Fruit fly (Drosophila melanogaster) whole organism, embryonic: ENCODE data around the gene Trim9.

Experiments used
- Atf-2 ChIP-seq: fragments of 200-800 bp; sonication (Bioruptor generic); optimal IDR thresholded peaks from 2 replicates; lab custom pipeline; 2016; ENCODE audit warnings: missing biosample characterization, missing genetic modification characterization
- Atf3 ChIP-seq: fragments of 200-800 bp; sonication (Bioruptor generic); optimal IDR thresholded peaks from 3 replicates; lab custom pipeline; 2016; ENCODE audit warnings: missing biosample characterization, missing genetic modification characterization
- Awh ChIP-seq: fragments of 200-800 bp; sonication (Bioruptor generic); IDR thresholded peaks from 2 replicates; pipeline ENCODE4, ENCODE4 v1.3.6; 2022; ENCODE audit warnings: missing biosample characterization, missing genetic modification characterization
- BEAF-32 ChIP-seq: fragments of 200-800 bp; sonication (Bioruptor generic); optimal IDR thresholded peaks from 3 replicates; lab custom pipeline; 2017; ENCODE audit warnings: missing biosample characterization, missing genetic modification characterization, mild to moderate bottlenecking, moderate library complexity, missing genetic modification reagents
- CG12071 ChIP-seq: fragments of 200-800 bp; sonication (Bioruptor generic); optimal IDR thresholded peaks from 3 replicates; lab custom pipeline; 2018; ENCODE audit warnings: missing biosample characterization, mild to moderate bottlenecking, missing genetic modification characterization
- CG15073 ChIP-seq: fragments of 200-800 bp; sonication (Bioruptor generic); optimal IDR thresholded peaks from 2 replicates; lab custom pipeline; 2016; ENCODE audit warnings: missing biosample characterization, missing genetic modification characterization
- CG15269 ChIP-seq: fragments of 200-800 bp; sonication (Bioruptor generic); optimal IDR thresholded peaks from 2 replicates; lab custom pipeline; 2018; ENCODE audit warnings: missing biosample characterization, mild to moderate bottlenecking, missing genetic modification characterization, moderate library complexity
- CG17361 ChIP-seq: fragments of 200-800 bp; sonication (Bioruptor generic); IDR thresholded peaks from 3 replicates; pipeline ENCODE4 v1.3.6; 2022; ENCODE audit warnings: missing biosample characterization, missing genetic modification characterization
- CG17385 ChIP-seq: fragments of 200-800 bp; sonication (Bioruptor generic); optimal IDR thresholded peaks from 3 replicates; lab custom pipeline; 2018; ENCODE audit warnings: missing biosample characterization, mild to moderate bottlenecking, missing genetic modification characterization
- CG18262 ChIP-seq: fragments of 200-800 bp; optimal IDR thresholded peaks from 3 replicates; lab custom pipeline; 2019; ENCODE audit warnings: missing biosample characterization, mild to moderate bottlenecking, missing genetic modification characterization, moderate library complexity
- CG2712 ChIP-seq: fragments of 200-800 bp; optimal IDR thresholded peaks from 3 replicates; lab custom pipeline; 2019; ENCODE audit warnings: missing biosample characterization, mild to moderate bottlenecking, missing genetic modification characterization, moderate library complexity
- CG31224 ChIP-seq: fragments of 200-800 bp; sonication (Bioruptor generic); IDR thresholded peaks from 2 replicates; pipeline ENCODE4 v1.3.6; 2022; ENCODE audit warnings: missing biosample characterization, missing genetic modification characterization
- CG3995 ChIP-seq: fragments of 200-800 bp; sonication (Bioruptor generic); optimal IDR thresholded peaks from 3 replicates; lab custom pipeline; 2016; ENCODE audit warnings: missing biosample characterization, missing genetic modification characterization
- CG4730 ChIP-seq: fragments of 200-800 bp; sonication (Bioruptor generic); IDR thresholded peaks from 2 replicates; pipeline ENCODE4 v1.3.6; 2022; ENCODE audit warnings: missing biosample characterization, missing genetic modification characterization
- CG5180 ChIP-seq: fragments of 200-800 bp; sonication (Bioruptor generic); optimal IDR thresholded peaks from 3 replicates; lab custom pipeline; 2017; ENCODE audit warnings: missing biosample characterization, missing genetic modification characterization, mild to moderate bottlenecking, moderate library complexity, missing genetic modification reagents
- CG7271 ChIP-seq: fragments of 200-800 bp; sonication (Bioruptor generic); optimal IDR thresholded peaks from 2 replicates; lab custom pipeline; 2018; ENCODE audit warnings: missing biosample characterization, mild to moderate bottlenecking, missing genetic modification characterization, moderate library complexity
- CG7745 ChIP-seq: fragments of 200-800 bp; sonication (Bioruptor generic); optimal IDR thresholded peaks from 2 replicates; lab custom pipeline; 2018; ENCODE audit warnings: missing biosample characterization, mild to moderate bottlenecking, missing genetic modification characterization, moderate library complexity
- CG7987 ChIP-seq: fragments of 200-800 bp; sonication (Bioruptor generic); optimal IDR thresholded peaks from 2 replicates; lab custom pipeline; 2018; ENCODE audit warnings: missing biosample characterization, mild to moderate bottlenecking, missing genetic modification characterization, moderate library complexity
- CG8290 ChIP-seq, 3 experiments: fragments of 200-800 bp; sonication (Bioruptor generic); optimal IDR thresholded peaks; 2 replicates each; lab custom pipeline; 2016 to 2019; ENCODE audit warnings: missing biosample characterization in 3 of 3, missing genetic modification characterization in 3 of 3, mild to moderate bottlenecking in 2 of 3, moderate library complexity in 1 of 3
- CG8478 ChIP-seq: fragments of >200 bp; optimal IDR thresholded peaks from 2 replicates; lab custom pipeline; 2018
- Deaf1 ChIP-seq: fragments of 200-800 bp; optimal IDR thresholded peaks from 3 replicates; lab custom pipeline; 2019; ENCODE audit warnings: missing biosample characterization, mild to moderate bottlenecking, missing genetic modification characterization, moderate library complexity
- Dek ChIP-seq: fragments of 200-800 bp; sonication (Bioruptor generic); optimal IDR thresholded peaks from 3 replicates; lab custom pipeline; 2019; ENCODE audit warnings: missing biosample characterization, mild to moderate bottlenecking, missing genetic modification characterization, moderate library complexity
- Ets97D ChIP-seq: fragments of 200-800 bp; sonication (Bioruptor generic); optimal IDR thresholded peaks from 3 replicates; lab custom pipeline; 2016; ENCODE audit warnings: missing biosample characterization, missing genetic modification characterization
- Fer3 ChIP-seq: fragments of 200-800 bp; sonication (Bioruptor generic); optimal IDR thresholded peaks from 2 replicates; lab custom pipeline; 2018; ENCODE audit warnings: missing biosample characterization, mild to moderate bottlenecking, missing genetic modification characterization, moderate library complexity
- Optix ChIP-seq: fragments of 200-800 bp; sonication (Bioruptor generic); IDR thresholded peaks from 3 replicates; pipeline ENCODE4 v1.3.6; 2022; ENCODE audit warnings: missing biosample characterization, missing genetic modification characterization
- Six4 ChIP-seq: fragments of 200-800 bp; sonication (Bioruptor generic); optimal IDR thresholded peaks from 2 replicates; lab custom pipeline; 2016; ENCODE audit warnings: missing biosample characterization, missing genetic modification characterization
- Ssrp ChIP-seq: fragments of 200-800 bp; sonication (Bioruptor generic); optimal IDR thresholded peaks from 2 replicates; lab custom pipeline; 2018; ENCODE audit warnings: missing biosample characterization, mild to moderate bottlenecking, missing genetic modification characterization, moderate library complexity
- ac ChIP-seq: fragments of 200-800 bp; sonication (Bioruptor generic); optimal IDR thresholded peaks from 3 replicates; lab custom pipeline; 2017; ENCODE audit warnings: missing biosample characterization, mild to moderate bottlenecking, missing genetic modification characterization
- az2 ChIP-seq: fragments of 200-800 bp; sonication (Bioruptor generic); optimal IDR thresholded peaks from 3 replicates; lab custom pipeline; 2016; ENCODE audit warnings: missing biosample characterization, missing genetic modification characterization
- bowl ChIP-seq: fragments of 200-800 bp; sonication (Bioruptor generic); IDR thresholded peaks from 2 replicates; pipeline ENCODE4 v1.3.6; 2022; ENCODE audit warnings: missing biosample characterization, missing genetic modification characterization
- cad ChIP-seq: fragments of >200 bp; optimal IDR thresholded peaks from 2 replicates; lab custom pipeline; 2017; ENCODE audit warnings: missing biosample characterization, missing genetic modification characterization
- chm ChIP-seq: fragments of 200-800 bp; sonication (Bioruptor generic); IDR thresholded peaks from 2 replicates; pipeline ENCODE4 v1.3.6; 2022; ENCODE audit warnings: missing biosample characterization, missing genetic modification characterization
- esg ChIP-seq: fragments of 200-800 bp; sonication (Bioruptor generic); conservative IDR thresholded peaks from 2 replicates; pipeline ENCODE4 v1.3.6; 2022; ENCODE audit warnings: missing biosample characterization, missing genetic modification characterization
- gcm ChIP-seq: fragments of 200-800 bp; sonication (Bioruptor generic); optimal IDR thresholded peaks from 2 replicates; lab custom pipeline; 2019; ENCODE audit warnings: missing biosample characterization, mild to moderate bottlenecking, missing genetic modification characterization, moderate library complexity
- h ChIP-seq: fragments of >200 bp; optimal IDR thresholded peaks from 2 replicates; lab custom pipeline; 2017
- hb ChIP-seq: fragments of 200-800 bp; sonication (Bioruptor generic); IDR thresholded peaks from 3 replicates; pipeline ENCODE4 v1.3.6; 2022; ENCODE audit warnings: missing biosample characterization, missing genetic modification characterization; ENCODE audit not compliant: partially characterized antibody
- ind ChIP-seq: fragments of 200-800 bp; sonication (Bioruptor generic); optimal IDR thresholded peaks from 3 replicates; lab custom pipeline; 2016; ENCODE audit warnings: missing biosample characterization, missing genetic modification characterization
- lab ChIP-seq: fragments of 200-800 bp; sonication (Bioruptor generic); optimal IDR thresholded peaks from 3 replicates; lab custom pipeline; 2017; ENCODE audit warnings: missing biosample characterization, missing genetic modification characterization, mild to moderate bottlenecking, moderate library complexity, missing genetic modification reagents
- nerfin-1 ChIP-seq: fragments of 200-800 bp; sonication (Bioruptor generic); optimal IDR thresholded peaks from 3 replicates; lab custom pipeline; 2019; ENCODE audit warnings: missing biosample characterization, mild to moderate bottlenecking, missing genetic modification characterization, moderate library complexity
- nmo ChIP-seq: fragments of 200-800 bp; sonication (Bioruptor generic); optimal IDR thresholded peaks from 2 replicates; lab custom pipeline; 2018; ENCODE audit warnings: missing biosample characterization, mild to moderate bottlenecking, missing genetic modification characterization, moderate library complexity
- oc ChIP-seq: fragments of 200-800 bp; sonication (Bioruptor generic); optimal IDR thresholded peaks from 2 replicates; lab custom pipeline; 2018; ENCODE audit warnings: missing biosample characterization, mild to moderate bottlenecking, missing genetic modification characterization, moderate library complexity
- otp ChIP-seq: fragments of 200-800 bp; sonication (Bioruptor generic); IDR thresholded peaks from 3 replicates; pipeline ENCODE4, ENCODE4 v1.3.6; 2022; ENCODE audit warnings: missing biosample characterization, missing genetic modification characterization
- ranshi ChIP-seq: fragments of 200-800 bp; sonication (Bioruptor generic); IDR thresholded peaks from 2 replicates; pipeline ENCODE4 v1.3.6; 2022; ENCODE audit warnings: missing biosample characterization, missing genetic modification characterization
- sc ChIP-seq, 3 experiments: fragments of >200 bp in 2 of 3; fragments of 200-800 bp in 1 of 3; sonication (Bioruptor generic) in 1 of 3; optimal IDR thresholded peaks; 2 replicates in 2 of 3; 3 replicates in 1 of 3; lab custom pipeline; 2017; ENCODE audit warnings: mild to moderate bottlenecking in 1 of 3, missing biosample characterization in 1 of 3, missing genetic modification characterization in 1 of 3, missing genetic modification reagents in 1 of 3
- scrt ChIP-seq: fragments of 200-800 bp; sonication (Bioruptor generic); optimal IDR thresholded peaks from 2 replicates; lab custom pipeline; 2018; ENCODE audit warnings: missing biosample characterization, mild to moderate bottlenecking, missing genetic modification characterization, moderate library complexity
- sens ChIP-seq: fragments of 200-800 bp; sonication (Bioruptor generic); peaks from one replicate; lab custom pipeline; 2016; ENCODE audit warnings: missing biosample characterization, missing genetic modification characterization
- shn ChIP-seq: fragments of 200-800 bp; sonication (Bioruptor generic); optimal IDR thresholded peaks from 3 replicates; lab custom pipeline; 2016; ENCODE audit warnings: missing biosample characterization, missing genetic modification characterization
- sima ChIP-seq: fragments of 200-800 bp; sonication (Bioruptor generic); optimal IDR thresholded peaks from 2 replicates; lab custom pipeline; 2016; ENCODE audit warnings: missing biosample characterization, missing genetic modification characterization
- unpg ChIP-seq: fragments of 200-800 bp; sonication (Bioruptor generic); optimal IDR thresholded peaks from 3 replicates; lab custom pipeline; 2018; ENCODE audit warnings: missing biosample characterization, mild to moderate bottlenecking, missing genetic modification characterization, moderate library complexity
- vvl ChIP-seq: fragments of 200-800 bp; sonication (Bioruptor generic); IDR thresholded peaks from 2 replicates; pipeline ENCODE4 v1.3.6; 2022; ENCODE audit warnings: missing biosample characterization, missing genetic modification characterization
- wor ChIP-seq: fragments of 200-800 bp; sonication (Bioruptor generic); IDR thresholded peaks from 2 replicates; pipeline ENCODE4 v1.3.6; 2022; ENCODE audit warnings: missing biosample characterization, missing genetic modification characterization

Trim9 gene

dm6 chr2L:10665603-10666002 lies 120.9 kb downstream of the Trim9 start (continued):
- peak; percentile 12 for TF ChIP-seq CG7271 (tag; lab: Kevin White, UChicago)
- peak; percentile 73 for TF ChIP-seq Optix (GFP tag; lab: Robert Waterston, UW)
- TF ChIP-seq hb (GFP tag; lab: Robert Waterston, UW), result no peak
- no peak for TF ChIP-seq sc (optimal IDR thresholded peaks at IDR 0.05; lab: Kevin White, UChicago)
- TF ChIP-seq sc (GFP tag; optimal IDR thresholded peaks at IDR 0.05; lab: Kevin White, UChicago), result no peak
- peak; percentile 4 for TF ChIP-seq sima (GFP tag; lab: Kevin White, UChicago)
- TF ChIP-seq Atf-2 (GFP tag; lab: Kevin White, UChicago), result peak; percentile 74
- TF ChIP-seq CG15073, result no peak
- peak; percentile 73 for TF ChIP-seq Dek (tag; lab: Kevin White, UChicago)
- TF ChIP-seq Awh, result peak; percentile 92
- peak; percentile 60; the same call in 1 of the 2 replicates for TF ChIP-seq chm
- peak; percentile 89 for TF ChIP-seq CG4730 (GFP tag; lab: Robert Waterston, UW)
- TF ChIP-seq h (lab: Kevin White, UChicago), result no peak
- no peak for TF ChIP-seq BEAF-32 (GFP tag; lab: Kevin White, UChicago)
- TF ChIP-seq CG17361 (GFP tag; lab: Robert Waterston, UW), result peak; percentile 74
- TF ChIP-seq wor (GFP tag; lab: Robert Waterston, UW), result peak; percentile 25; the same call in 1 of the 2 replicates
- TF ChIP-seq oc (tag; lab: Kevin White, UChicago), result peak; percentile 57
- peak; percentile 79 for TF ChIP-seq CG2712 (tag; lab: Kevin White, UChicago)
- peak; percentile 66 for TF ChIP-seq CG18262
- no peak for TF ChIP-seq ac (GFP tag; lab: Kevin White, UChicago)
- TF ChIP-seq nerfin-1 (tag; lab: Kevin White, UChicago), result no peak
- peak; percentile 77 for TF ChIP-seq Fer3 (tag; lab: Kevin White, UChicago)
- peak; percentile 50 for TF ChIP-seq shn (GFP tag; lab: Kevin White, UChicago)
- peak; percentile 80 for TF ChIP-seq lab
- peak; percentile 24 for TF ChIP-seq CG8290 (GFP tag; optimal IDR thresholded peaks at IDR 0.05; lab: Kevin White, UChicago)
- TF ChIP-seq CG8290 (tag; optimal IDR thresholded peaks at IDR 0.05; lab: Kevin White, UChicago), result peak in 1 of 2 experiments; percentile 85
- peak; percentile 57 for TF ChIP-seq CG7987 (GFP tag; lab: Kevin White, UChicago)
- peak; percentile 67 for TF ChIP-seq nmo
- TF ChIP-seq Ssrp (tag; lab: Kevin White, UChicago), result peak; percentile 61
- peak; percentile 51 for TF ChIP-seq scrt (GFP tag; lab: Kevin White, UChicago)
- no peak for TF ChIP-seq CG7745 (tag; lab: Kevin White, UChicago)
- TF ChIP-seq Six4 (GFP tag; lab: Kevin White, UChicago), result peak; percentile 53
- peak; percentile 83 for TF ChIP-seq bowl (GFP tag; lab: Robert Waterston, UW)
- TF ChIP-seq CG15269 (tag; lab: Kevin White, UChicago), result peak; percentile 88
- TF ChIP-seq esg (GFP tag; lab: Robert Waterston, UW), result peak; percentile 86
- TF ChIP-seq CG3995 (GFP tag; lab: Kevin White, UChicago), result no peak
- TF ChIP-seq CG17385, result peak; percentile 76
- no peak for TF ChIP-seq cad (GFP tag; lab: Kevin White, UChicago)
- peak; percentile 88 for TF ChIP-seq ranshi (GFP tag; lab: Robert Waterston, UW)
- TF ChIP-seq unpg (GFP tag; lab: Kevin White, UChicago), result peak; percentile 87
- TF ChIP-seq CG31224 (GFP tag; lab: Robert Waterston, UW), result peak; percentile 62
- TF ChIP-seq otp, result peak; percentile 83
- TF ChIP-seq az2 (GFP tag; lab: Kevin White, UChicago), result peak; percentile 76
- TF ChIP-seq ind, result peak; percentile 88
- peak; percentile 67 for TF ChIP-seq Atf3 (GFP tag; lab: Kevin White, UChicago)
- TF ChIP-seq CG5180, result peak; percentile 59
- peak; percentile 92 for TF ChIP-seq vvl (GFP tag; lab: Robert Waterston, UW)
- TF ChIP-seq CG8478, result no peak
- TF ChIP-seq gcm (GFP tag; lab: Kevin White, UChicago), result peak; percentile 48
- TF ChIP-seq Ets97D, result no peak
- peak; percentile 94 for TF ChIP-seq sens (GFP tag; lab: Kevin White, UChicago)
- TF ChIP-seq Deaf1 (tag; lab: Kevin White, UChicago), result peak; percentile 3
- TF ChIP-seq CG12071 (GFP tag; lab: Kevin White, UChicago), result peak; percentile 81
